Worm (Caenorhabditis elegans) whole organism, L3 larva: ENCODE measurements around the gene F47G9.6.
"Not testable (repeated sequence)": the region's sequence is repeated elsewhere in the genome, so short reads cannot be mapped to it uniquely, and the experiment has no call there.

ENCODE experiments used
- R02D3.7 ChIP-seq: fragments of 150-350 bp; optimal IDR thresholded peaks from 2 replicates; lab custom pipeline; 2014; ENCODE audit warnings: missing biosample characterization, missing genetic modification characterization
- ZK546.5 ChIP-seq: sonication (generic microtip); optimal IDR thresholded peaks from 2 replicates; lab custom pipeline; 2017; ENCODE audit warnings: missing biosample characterization, missing genetic modification characterization
- aly-2 ChIP-seq: fragments of 150-350 bp; optimal IDR thresholded peaks from 2 replicates; lab custom pipeline; 2014; ENCODE audit warnings: missing biosample characterization, missing genetic modification characterization
- ama-1 ChIP-seq: fragments of 150-350 bp; optimal IDR thresholded peaks from 2 replicates; lab custom pipeline; 2018
- ceh-28 ChIP-seq: fragments of 150-350 bp; optimal IDR thresholded peaks from 2 replicates; lab custom pipeline; 2014; ENCODE audit warnings: missing biosample characterization, missing genetic modification reagents, missing genetic modification characterization
- ceh-82 ChIP-seq: fragments of 150-350 bp; optimal IDR thresholded peaks from 2 replicates; lab custom pipeline; 2014; ENCODE audit warnings: missing biosample characterization, missing genetic modification characterization
- ceh-9 ChIP-seq: sonication (generic microtip); optimal IDR thresholded peaks from 2 replicates; lab custom pipeline; 2018; ENCODE audit warnings: missing biosample characterization, missing genetic modification characterization
- daf-12 ChIP-seq: fragments of 150-350 bp; optimal IDR thresholded peaks from 2 replicates; lab custom pipeline; 2014; ENCODE audit warnings: missing biosample characterization, missing genetic modification reagents, missing genetic modification characterization
- egl-5 ChIP-seq: fragments of 150-350 bp; optimal IDR thresholded peaks from 2 replicates; lab custom pipeline; 2017; ENCODE audit warnings: missing biosample characterization, missing genetic modification reagents, missing genetic modification characterization, inconsistent platforms
- elt-2 ChIP-seq: sonication (generic microtip); optimal IDR thresholded peaks from 2 replicates; lab custom pipeline; 2016; ENCODE audit warnings: missing genetic modification reagents, mild to moderate bottlenecking, missing genetic modification characterization, missing compliant biosample characterization
- eor-1 ChIP-seq, 2 experiments: fragments of 150-350 bp; optimal IDR thresholded peaks; 2 replicates each; lab custom pipeline; 2014 to 2018; ENCODE audit warnings: missing biosample characterization in 2 of 2, missing genetic modification characterization in 2 of 2
- fkh-10 ChIP-seq: sonication (generic microtip); optimal IDR thresholded peaks from 2 replicates; lab custom pipeline; 2017; ENCODE audit warnings: missing biosample characterization, missing genetic modification reagents, missing genetic modification characterization
- fkh-2 ChIP-seq: fragments of 150-350 bp; optimal IDR thresholded peaks from 2 replicates; lab custom pipeline; 2014; ENCODE audit warnings: missing biosample characterization, missing genetic modification reagents, missing genetic modification characterization
- fos-1 ChIP-seq: fragments of 150-350 bp; optimal IDR thresholded peaks from 2 replicates; lab custom pipeline; 2014; ENCODE audit warnings: missing biosample characterization, missing genetic modification characterization
- hmg-11 ChIP-seq: sonication (generic microtip); optimal IDR thresholded peaks from 2 replicates; lab custom pipeline; 2016; ENCODE audit warnings: missing genetic modification characterization, missing compliant biosample characterization
- lin-15B ChIP-seq: fragments of 150-350 bp; optimal IDR thresholded peaks from 2 replicates; lab custom pipeline; 2014; ENCODE audit warnings: missing biosample characterization, missing genetic modification characterization
- lin-39 ChIP-seq: fragments of 150-350 bp; optimal IDR thresholded peaks from 2 replicates; lab custom pipeline; 2018; ENCODE audit warnings: missing biosample characterization, missing genetic modification reagents, missing genetic modification characterization
- lsy-12 ChIP-seq: sonication (generic microtip); optimal IDR thresholded peaks from 2 replicates; lab custom pipeline; 2016; ENCODE audit warnings: mild to moderate bottlenecking, missing genetic modification characterization, missing compliant biosample characterization
- mdl-1 ChIP-seq: fragments of 150-350 bp; optimal IDR thresholded peaks from 2 replicates; lab custom pipeline; 2014; ENCODE audit warnings: missing biosample characterization, missing genetic modification characterization
- mml-1 ChIP-seq: fragments of 150-350 bp; sonication (generic microtip); optimal IDR thresholded peaks from 3 replicates; lab custom pipeline; 2014; ENCODE audit warnings: missing biosample characterization, missing genetic modification characterization
- nhr-12 ChIP-seq: fragments of 150-350 bp; optimal IDR thresholded peaks from 2 replicates; lab custom pipeline; 2014; ENCODE audit warnings: missing biosample characterization, missing genetic modification characterization
- nhr-23 ChIP-seq: fragments of 150-350 bp; optimal IDR thresholded peaks from 2 replicates; lab custom pipeline; 2014; ENCODE audit warnings: missing biosample characterization, missing genetic modification reagents, missing genetic modification characterization
- nhr-25 ChIP-seq: sonication (generic microtip); optimal IDR thresholded peaks from 2 replicates; lab custom pipeline; 2017; ENCODE audit warnings: missing biosample characterization, missing genetic modification characterization
- nhr-43 ChIP-seq: sonication (generic microtip); optimal IDR thresholded peaks from 2 replicates; lab custom pipeline; 2016; ENCODE audit warnings: mild to moderate bottlenecking, missing genetic modification characterization, missing compliant biosample characterization; ENCODE audit not compliant: poor library complexity, severe bottlenecking
- nhr-67 ChIP-seq: fragments of 150-350 bp; optimal IDR thresholded peaks from 2 replicates; lab custom pipeline; 2014; ENCODE audit warnings: missing biosample characterization, missing genetic modification characterization
- nhr-76 ChIP-seq: fragments of 150-350 bp; sonication (generic microtip); optimal IDR thresholded peaks from 5 replicates; lab custom pipeline; 2014; ENCODE audit warnings: missing biosample characterization, missing genetic modification characterization
- nhr-77 ChIP-seq: fragments of 150-350 bp; optimal IDR thresholded peaks from 2 replicates; lab custom pipeline; 2014; ENCODE audit warnings: missing biosample characterization, missing genetic modification characterization
- pha-4 ChIP-seq: fragments of 150-350 bp; optimal IDR thresholded peaks from 2 replicates; lab custom pipeline; 2014; ENCODE audit warnings: missing biosample characterization, missing genetic modification reagents, missing genetic modification characterization
- pqm-1 ChIP-seq: fragments of 150-350 bp; optimal IDR thresholded peaks from 2 replicates; lab custom pipeline; 2017; ENCODE audit warnings: missing biosample characterization, missing genetic modification characterization, inconsistent platforms
- unc-39 ChIP-seq: sonication (generic microtip); optimal IDR thresholded peaks from 4 replicates; lab custom pipeline; 2017; ENCODE audit warnings: missing biosample characterization, missing genetic modification characterization
- ztf-11 ChIP-seq: fragments of 150-350 bp; optimal IDR thresholded peaks from 2 replicates; lab custom pipeline; 2014; ENCODE audit warnings: missing biosample characterization, missing genetic modification characterization

The F47G9.6 gene

DNA sequence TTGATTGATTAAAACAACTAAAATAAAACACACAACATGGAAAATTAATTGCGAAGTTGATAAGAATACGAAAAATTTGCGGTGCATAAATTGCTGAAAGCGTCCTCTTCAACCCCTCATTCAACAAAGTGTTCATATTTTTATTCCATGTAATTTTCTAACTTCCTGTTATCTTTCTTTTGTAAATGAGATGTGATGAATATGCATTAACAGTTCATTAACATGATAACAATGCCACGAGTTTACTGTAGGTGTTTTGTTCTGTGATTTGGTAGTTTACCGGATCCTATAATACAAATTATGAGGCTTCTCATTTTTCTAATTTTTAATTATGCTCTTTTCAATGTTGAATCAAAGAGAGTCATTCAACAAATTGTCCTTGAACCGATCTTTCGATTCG is at the start of gene F47G9.6:
TSS of gene F47G9.6 (plus strand) at position 301 of the 400 bp plus-strand sequence.
- TF ChIP-seq nhr-76 (tag; lab: Kevin White, UChicago): no peak
- TF ChIP-seq nhr-12 (tag; lab: Kevin White, UChicago): no peak
- no peak for TF ChIP-seq fkh-2

DNA sequence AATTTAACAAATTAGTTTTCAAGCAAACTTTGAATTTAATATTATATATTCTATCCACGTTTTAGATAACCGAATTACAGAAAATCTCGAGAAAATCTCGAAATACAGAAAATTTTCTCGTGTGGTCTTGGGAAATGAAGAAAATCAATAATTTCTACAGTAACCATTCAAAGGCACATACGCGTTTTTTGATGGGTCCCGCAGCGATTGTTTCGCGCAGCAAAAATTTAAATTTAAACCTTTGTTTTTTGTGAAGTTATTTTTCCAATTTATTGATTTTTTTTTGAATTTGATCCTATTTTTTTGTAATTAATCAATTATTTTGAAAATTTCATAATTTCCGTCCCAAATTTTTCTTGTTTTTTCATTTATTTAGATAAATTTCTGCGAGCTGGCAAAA is 49.6 kb upstream of the F47G9.6 start:
- TF ChIP-seq lsy-12 (tag; lab: Kevin White, UChicago) (no peak), pqm-1 (tag; lab: Kevin White, UChicago) (no peak), lin-15B (tag; lab: Kevin White, UChicago) (no peak), daf-12 (tag; lab: Kevin White, UChicago) (no peak), fos-1 (tag; lab: Kevin White, UChicago) (no peak), egl-5 (tag; lab: Kevin White, UChicago) (no peak), nhr-67 (tag; lab: Kevin White, UChicago) (no peak), eor-1 (tag; optimal IDR thresholded peaks at IDR 0.05; lab: Kevin White, UChicago) (no peak), ceh-28 (tag; lab: Kevin White, UChicago) (no peak), mdl-1 (tag; lab: Kevin White, UChicago) (no peak), pha-4 (tag; lab: Kevin White, UChicago) (no peak), lin-39 (tag; lab: Kevin White, UChicago) (no peak), nhr-77 (tag; lab: Kevin White, UChicago) (no peak), ama-1 (no peak), ceh-9 (tag; lab: Kevin White, UChicago) (no peak)

DNA sequence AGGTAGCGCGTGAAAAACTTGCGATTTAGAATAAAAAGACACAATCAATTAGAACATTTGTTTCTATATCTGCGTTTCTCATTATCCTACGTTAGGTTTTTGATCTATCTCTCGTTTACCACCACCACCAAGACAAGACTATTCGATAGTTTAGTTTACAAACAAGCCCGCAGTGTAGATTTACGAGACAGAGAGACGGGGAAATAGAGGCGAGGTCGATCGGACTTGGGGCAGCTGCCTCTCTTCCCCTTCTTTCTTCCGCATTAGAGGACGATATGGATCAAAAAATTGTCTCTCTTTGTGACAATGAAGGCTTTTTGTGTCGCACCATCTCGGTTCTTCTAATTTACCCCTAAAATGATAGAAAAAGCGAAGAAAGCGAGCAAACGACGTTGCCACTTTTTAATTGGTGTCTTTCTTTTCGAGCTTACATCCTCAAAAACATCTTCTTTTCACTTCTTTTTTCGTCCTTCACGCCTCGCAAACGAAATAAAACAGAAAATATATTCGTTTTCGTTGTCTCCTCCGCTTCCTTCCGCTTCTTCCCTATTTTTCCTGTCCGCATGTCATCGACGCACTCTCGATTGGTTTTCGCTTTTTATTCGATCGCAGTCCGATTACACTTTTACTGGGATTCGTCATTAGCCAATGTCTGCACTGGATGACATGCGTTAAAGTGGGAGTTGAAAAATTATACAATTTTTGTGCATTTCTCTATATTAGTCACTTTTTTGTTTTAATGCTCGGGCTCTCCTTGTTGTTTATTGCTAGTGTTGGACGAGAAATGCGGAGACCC is 47.6 kb upstream of the F47G9.6 start:
- no peak for TF ChIP-seq ZK546.5
- peak; percentile 33 for TF ChIP-seq nhr-23
- peak; percentile 20 for TF ChIP-seq hmg-11
- peak; percentile 49 for TF ChIP-seq ceh-28 (tag; lab: Kevin White, UChicago)
- no peak for TF ChIP-seq elt-2 (tag; lab: Kevin White, UChicago)
- peak; percentile 45 for TF ChIP-seq nhr-25 (tag; lab: Kevin White, UChicago)
- peak; percentile 39 for TF ChIP-seq pha-4 (tag; lab: Kevin White, UChicago)
- TF ChIP-seq R02D3.7 (tag; lab: Kevin White, UChicago): peak; percentile 28
- no peak for TF ChIP-seq daf-12 (tag; lab: Kevin White, UChicago)

DNA sequence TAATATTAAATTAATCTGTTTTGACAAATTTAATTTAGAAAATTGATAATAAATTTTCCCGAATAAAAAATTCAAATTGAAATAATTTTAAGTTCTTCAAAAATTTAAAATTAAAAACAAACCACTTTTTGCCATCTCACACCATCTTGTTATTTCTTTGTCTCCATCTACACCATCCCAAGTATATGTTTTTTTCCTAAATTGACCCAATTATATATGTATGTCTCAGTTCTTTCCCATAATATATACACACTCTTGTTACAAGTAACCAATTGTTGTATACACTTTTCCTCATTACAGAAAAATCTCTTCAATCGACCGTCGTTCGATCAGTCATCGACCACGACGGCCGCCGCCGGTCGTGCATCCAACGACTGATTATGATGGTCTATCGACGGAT is 46.9 kb upstream of the F47G9.6 start, which contains the start of gene gly-20:
TSS of gene gly-20 (plus strand) at position 301 of the 400 bp plus-strand sequence.
- TF ChIP-seq ztf-11 (tag; lab: Kevin White, UChicago): no peak
- TF ChIP-seq nhr-25 (tag; lab: Kevin White, UChicago): no peak
- TF ChIP-seq hmg-11: no peak
- no peak for TF ChIP-seq unc-39 (tag; lab: Kevin White, UChicago)
- TF ChIP-seq fos-1 (tag; lab: Kevin White, UChicago): no peak
- no peak for TF ChIP-seq nhr-76 (tag; lab: Kevin White, UChicago)
- TF ChIP-seq ceh-82 (tag; lab: Kevin White, UChicago): no peak
- TF ChIP-seq fkh-2: no peak
- no peak for TF ChIP-seq ama-1
- TF ChIP-seq mml-1 (tag; lab: Kevin White, UChicago): no peak
- no peak for TF ChIP-seq nhr-43 (tag; lab: Kevin White, UChicago)
- TF ChIP-seq daf-12 (tag; lab: Kevin White, UChicago): no peak
- no peak for TF ChIP-seq ceh-9 (tag; lab: Kevin White, UChicago)
- TF ChIP-seq fkh-10 (GFP tag; lab: Kevin White, UChicago): no peak
- TF ChIP-seq pqm-1 (tag; lab: Kevin White, UChicago): no peak
- TF ChIP-seq, all 47 proteins: peak for 0

DNA sequence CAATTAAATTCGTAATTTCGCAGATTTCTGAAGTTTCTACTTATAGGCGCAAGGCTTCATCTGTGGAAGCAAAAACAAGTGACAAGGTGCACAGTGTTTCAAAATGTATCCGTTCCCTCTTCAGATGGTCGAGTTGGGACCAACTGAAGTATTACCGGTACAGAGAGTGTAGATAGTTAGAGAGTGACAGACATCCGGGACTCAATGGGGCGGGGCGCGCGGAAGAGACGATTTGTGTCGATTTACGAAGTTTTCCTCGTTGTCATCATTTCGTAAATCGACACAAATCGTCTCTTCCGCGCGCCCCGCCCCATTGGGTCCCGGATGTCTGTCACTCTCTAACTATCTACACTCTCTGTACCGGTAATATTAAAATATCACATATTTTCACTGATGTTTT is 43.1 kb upstream of the F47G9.6 start, which contains the start of gene C03E10.3:
TSS of gene C03E10.3 (plus strand) at position 301 of the 400 bp plus-strand sequence.
- not testable (repeated sequence) for TF ChIP-seq lsy-12 (tag; lab: Kevin White, UChicago); aly-2; nhr-77 (tag; lab: Kevin White, UChicago)
- TF ChIP-seq, all 47 proteins: peak for 0; not testable (repeated sequence) for 47
